Fruit fly (Drosophila melanogaster) whole organism, embryonic: ENCODE data around the gene tho2.

ENCODE experiments used
- Antp ChIP-seq: fragments of 200-800 bp; sonication (Bioruptor generic); optimal IDR thresholded peaks from 3 replicates; lab custom pipeline; 2016; ENCODE audit warnings: missing biosample characterization, missing genetic modification characterization
- Blimp-1 ChIP-seq: fragments of 200-800 bp; sonication (Bioruptor generic); optimal IDR thresholded peaks from 3 replicates; lab custom pipeline; 2018; ENCODE audit warnings: missing biosample characterization, missing genetic modification characterization, mild to moderate bottlenecking, moderate library complexity, missing genetic modification reagents
- CG10209 ChIP-seq: fragments of 200-800 bp; sonication (Bioruptor generic); optimal IDR thresholded peaks from 3 replicates; lab custom pipeline; 2017; ENCODE audit warnings: missing biosample characterization, mild to moderate bottlenecking, missing genetic modification characterization, missing genetic modification reagents
- CG11093 ChIP-seq: fragments of 200-800 bp; sonication (Bioruptor generic); IDR thresholded peaks from 3 replicates; pipeline ENCODE4 v1.3.6; 2022; ENCODE audit warnings: missing biosample characterization, missing genetic modification characterization
- CG12155 ChIP-seq: fragments of 200-800 bp; sonication (Bioruptor generic); optimal IDR thresholded peaks from 3 replicates; lab custom pipeline; 2016; ENCODE audit warnings: missing biosample characterization, missing genetic modification characterization
- CG12744 ChIP-seq: fragments of 200-800 bp; sonication (Bioruptor generic); optimal IDR thresholded peaks from 2 replicates; lab custom pipeline; 2016; ENCODE audit warnings: missing biosample characterization, missing genetic modification characterization
- CG12942 ChIP-seq: fragments of 200-800 bp; sonication (Bioruptor generic); optimal IDR thresholded peaks from 3 replicates; lab custom pipeline; 2016; ENCODE audit warnings: missing biosample characterization, missing genetic modification characterization
- CG15011 ChIP-seq: fragments of 200-800 bp; sonication (Bioruptor generic); optimal IDR thresholded peaks from 3 replicates; lab custom pipeline; 2018; ENCODE audit warnings: missing biosample characterization, mild to moderate bottlenecking, missing genetic modification characterization
- CG17328 ChIP-seq: fragments of 200-800 bp; sonication (Bioruptor generic); IDR thresholded peaks from 2 replicates; pipeline ENCODE4 v1.3.6; 2022; ENCODE audit warnings: missing biosample characterization, missing genetic modification characterization
- CG17612 ChIP-seq: fragments of 200-800 bp; sonication (Bioruptor generic); IDR thresholded peaks from 2 replicates; pipeline ENCODE4 v1.3.6; 2022; ENCODE audit warnings: missing biosample characterization, missing genetic modification characterization
- CG18262 ChIP-seq: fragments of 200-800 bp; optimal IDR thresholded peaks from 3 replicates; lab custom pipeline; 2019; ENCODE audit warnings: missing biosample characterization, mild to moderate bottlenecking, missing genetic modification characterization, moderate library complexity
- CG2120 ChIP-seq: fragments of 200-800 bp; sonication (Bioruptor generic); optimal IDR thresholded peaks from 3 replicates; lab custom pipeline; 2016; ENCODE audit warnings: missing biosample characterization, missing genetic modification characterization
- CG31365 ChIP-seq: fragments of 200-800 bp; sonication (Bioruptor generic); optimal IDR thresholded peaks from 2 replicates; lab custom pipeline; 2018; ENCODE audit warnings: missing biosample characterization, mild to moderate bottlenecking, missing genetic modification characterization
- CG32767 ChIP-seq: fragments of 200-800 bp; sonication (Bioruptor generic); IDR thresholded peaks from 2 replicates; pipeline ENCODE4 v1.3.6; 2022; ENCODE audit warnings: missing biosample characterization, missing genetic modification characterization
- CG3281 ChIP-seq: fragments of 200-800 bp; sonication (Bioruptor generic); optimal IDR thresholded peaks from 3 replicates; lab custom pipeline; 2017; ENCODE audit warnings: missing biosample characterization, mild to moderate bottlenecking, missing genetic modification characterization
- CG3838 ChIP-seq: fragments of 200-800 bp; sonication (Bioruptor generic); optimal IDR thresholded peaks from 3 replicates; lab custom pipeline; 2016; ENCODE audit warnings: missing biosample characterization, missing genetic modification characterization
- CG3847 ChIP-seq: fragments of 200-800 bp; sonication (Bioruptor generic); IDR thresholded peaks from 2 replicates; pipeline ENCODE4 v1.3.6; 2022; ENCODE audit warnings: missing biosample characterization, missing genetic modification characterization
- CG6683 ChIP-seq: fragments of 200-800 bp; sonication (Bioruptor generic); optimal IDR thresholded peaks from 2 replicates; lab custom pipeline; 2017; ENCODE audit warnings: missing biosample characterization, mild to moderate bottlenecking, missing genetic modification characterization, missing genetic modification reagents
- CG6854 ChIP-seq: fragments of 200-800 bp; sonication (Bioruptor generic); optimal IDR thresholded peaks from 3 replicates; lab custom pipeline; 2017; ENCODE audit warnings: missing biosample characterization, mild to moderate bottlenecking, missing genetic modification characterization
- CG9609 ChIP-seq: fragments of 200-800 bp; sonication (Bioruptor generic); optimal IDR thresholded peaks from 3 replicates; lab custom pipeline; 2016; ENCODE audit warnings: missing biosample characterization, missing genetic modification characterization
- D19A ChIP-seq: fragments of 200-800 bp; optimal IDR thresholded peaks from 3 replicates; lab custom pipeline; 2019; ENCODE audit warnings: missing biosample characterization, mild to moderate bottlenecking, missing genetic modification characterization, moderate library complexity
- Eip74EF ChIP-seq, 2 experiments: fragments of 200-800 bp in 1 of 2; fragments of >200 bp in 1 of 2; sonication (Bioruptor generic) in 1 of 2; optimal IDR thresholded peaks; 2 replicates each; lab custom pipeline; 2017 to 2019; ENCODE audit warnings: missing biosample characterization in 2 of 2, missing genetic modification characterization in 2 of 2, mild to moderate bottlenecking in 1 of 2, moderate library complexity in 1 of 2
- Fer1 ChIP-seq: fragments of 200-800 bp; sonication (Bioruptor generic); optimal IDR thresholded peaks from 2 replicates; lab custom pipeline; 2017; ENCODE audit warnings: missing biosample characterization, mild to moderate bottlenecking, missing genetic modification characterization
- Hr78 ChIP-seq, 2 experiments: fragments of 200-800 bp in 1 of 2; fragments of >200 bp in 1 of 2; sonication (Bioruptor generic) in 1 of 2; optimal IDR thresholded peaks; 2 replicates each; lab custom pipeline; 2017 to 2019; ENCODE audit warnings: missing biosample characterization in 2 of 2, missing genetic modification characterization in 2 of 2, mild to moderate bottlenecking in 1 of 2, moderate library complexity in 1 of 2
- MBD-R2 ChIP-seq: fragments of 200-800 bp; sonication (Bioruptor generic); IDR thresholded peaks from 2 replicates; pipeline ENCODE4 v1.3.6; 2022; ENCODE audit warnings: missing biosample characterization, missing genetic modification characterization
- Max ChIP-seq: fragments of 200-800 bp; sonication (Bioruptor generic); optimal IDR thresholded peaks from 2 replicates; lab custom pipeline; 2016; ENCODE audit warnings: missing biosample characterization, mild to moderate bottlenecking, missing genetic modification characterization
- Mes4 ChIP-seq: fragments of 200-800 bp; sonication (Bioruptor generic); optimal IDR thresholded peaks from 2 replicates; lab custom pipeline; 2016; ENCODE audit warnings: missing biosample characterization, missing genetic modification characterization
- Pdp1 ChIP-seq, 2 experiments: fragments of 200-800 bp; sonication (Bioruptor generic); optimal IDR thresholded peaks; 3 replicates each; lab custom pipeline; 2016; ENCODE audit warnings: missing biosample characterization in 2 of 2, missing genetic modification characterization in 2 of 2, mild to moderate bottlenecking in 1 of 2, moderate library complexity in 1 of 2
- Spps ChIP-seq: fragments of 200-800 bp; sonication (Bioruptor generic); optimal IDR thresholded peaks from 2 replicates; lab custom pipeline; 2018; ENCODE audit warnings: missing biosample characterization, mild to moderate bottlenecking, missing genetic modification characterization
- Stat92E ChIP-seq, 3 experiments: fragments of >200 bp in 2 of 3; fragments of 200-800 bp in 1 of 3; sonication (Bioruptor generic) in 1 of 3; optimal IDR thresholded peaks; 2 replicates each; lab custom pipeline; 2017 to 2019; ENCODE audit warnings: missing biosample characterization in 3 of 3, missing genetic modification characterization in 3 of 3, mild to moderate bottlenecking in 1 of 3, moderate library complexity in 1 of 3
- bcd ChIP-seq: fragments of 200-800 bp; sonication (Bioruptor generic); optimal IDR thresholded peaks from 2 replicates; lab custom pipeline; 2017; ENCODE audit warnings: missing biosample characterization, mild to moderate bottlenecking, missing genetic modification characterization
- bsh ChIP-seq, 2 experiments: fragments of 200-800 bp; sonication (Bioruptor generic); optimal IDR thresholded peaks; 2 replicates each; lab custom pipeline; 2017 to 2018; ENCODE audit warnings: mild to moderate bottlenecking in 2 of 2, missing biosample characterization in 2 of 2, missing genetic modification characterization in 2 of 2, moderate library complexity in 1 of 2
- fd96Cb ChIP-seq: fragments of 200-800 bp; sonication (Bioruptor generic); optimal IDR thresholded peaks from 2 replicates; lab custom pipeline; 2018; ENCODE audit warnings: missing biosample characterization, mild to moderate bottlenecking, missing genetic modification characterization, moderate library complexity
- lola ChIP-seq, 3 experiments: fragments of >200 bp in 2 of 3; fragments of 200-800 bp in 1 of 3; sonication (Bioruptor generic) in 1 of 3; optimal IDR thresholded peaks; 2 replicates each; lab custom pipeline; 2017 to 2019; ENCODE audit warnings: missing biosample characterization in 3 of 3, missing genetic modification characterization in 3 of 3, mild to moderate bottlenecking in 1 of 3, moderate library complexity in 1 of 3
- nom ChIP-seq: fragments of 200-800 bp; sonication (Bioruptor generic); optimal IDR thresholded peaks from 2 replicates; lab custom pipeline; 2017; ENCODE audit warnings: missing biosample characterization, missing genetic modification characterization, mild to moderate bottlenecking, moderate library complexity, missing genetic modification reagents
- pros ChIP-seq: fragments of 200-800 bp; sonication (Bioruptor generic); optimal IDR thresholded peaks from 3 replicates; lab custom pipeline; 2019; ENCODE audit warnings: missing biosample characterization, mild to moderate bottlenecking, missing genetic modification characterization, moderate library complexity
- rib ChIP-seq: fragments of 200-800 bp; sonication (Bioruptor generic); IDR thresholded peaks from 2 replicates; pipeline ENCODE4 v1.3.6; 2022; ENCODE audit warnings: missing biosample characterization, missing genetic modification characterization
- row ChIP-seq: fragments of 200-800 bp; sonication (Bioruptor generic); IDR thresholded peaks from 3 replicates; pipeline ENCODE4 v1.3.6; 2022; ENCODE audit warnings: missing biosample characterization, missing genetic modification characterization
- sens ChIP-seq: fragments of 200-800 bp; sonication (Bioruptor generic); peaks from one replicate; lab custom pipeline; 2016; ENCODE audit warnings: missing biosample characterization, missing genetic modification characterization
- sima ChIP-seq: fragments of 200-800 bp; sonication (Bioruptor generic); optimal IDR thresholded peaks from 2 replicates; lab custom pipeline; 2016; ENCODE audit warnings: missing biosample characterization, missing genetic modification characterization
- sr ChIP-seq: fragments of 200-800 bp; sonication (Bioruptor generic); IDR thresholded peaks from 3 replicates; pipeline ENCODE4 v1.3.6; 2022; ENCODE audit warnings: missing biosample characterization, missing genetic modification characterization
- sug ChIP-seq: fragments of 200-800 bp; optimal IDR thresholded peaks from 2 replicates; lab custom pipeline; 2019; ENCODE audit warnings: missing biosample characterization, mild to moderate bottlenecking, missing genetic modification characterization, moderate library complexity
- trh ChIP-seq: fragments of 200-800 bp; sonication (Bioruptor generic); optimal IDR thresholded peaks from 2 replicates; lab custom pipeline; 2016; ENCODE audit warnings: missing biosample characterization, missing genetic modification characterization
- vvl ChIP-seq: fragments of 200-800 bp; sonication (Bioruptor generic); IDR thresholded peaks from 2 replicates; pipeline ENCODE4 v1.3.6; 2022; ENCODE audit warnings: missing biosample characterization, missing genetic modification characterization
- zf30C ChIP-seq: fragments of 200-800 bp; sonication (Bioruptor generic); optimal IDR thresholded peaks from 3 replicates; lab custom pipeline; 2018; ENCODE audit warnings: missing biosample characterization, mild to moderate bottlenecking, missing genetic modification characterization

tho2 gene

dm6 chr2L:2175930-2176643 is 31.1 kb upstream of the tho2 start (continued):
- peak; percentile 36 for TF ChIP-seq CG10209 (GFP tag; lab: Kevin White, UChicago)
- TF ChIP-seq CG15011 (GFP tag; lab: Kevin White, UChicago), result peak; percentile 45
- TF ChIP-seq Pdp1 (GFP tag; optimal IDR thresholded peaks at IDR 0.05; lab: Kevin White, UChicago), result peak; percentile 8 to 16
- peak in 1 of 2 experiments; percentile 28 for TF ChIP-seq bsh (GFP tag; optimal IDR thresholded peaks at IDR 0.05; lab: Kevin White, UChicago)
- TF ChIP-seq CG3281 (GFP tag; lab: Kevin White, UChicago), result peak; percentile 80
- peak; percentile 71 for TF ChIP-seq Fer1 (GFP tag; lab: Kevin White, UChicago)
- no peak for TF ChIP-seq Stat92E (GFP tag; optimal IDR thresholded peaks at IDR 0.05; lab: Kevin White, UChicago)
- TF ChIP-seq CG18262 (tag; lab: Kevin White, UChicago), result peak; percentile 48
- peak; percentile 28 for TF ChIP-seq CG6854 (GFP tag; lab: Kevin White, UChicago)
- no peak for TF ChIP-seq Mes4 (GFP tag; lab: Kevin White, UChicago)
- TF ChIP-seq lola (GFP tag; optimal IDR thresholded peaks at IDR 0.05; lab: Kevin White, UChicago), result no peak
- TF ChIP-seq CG3838, result no peak

dm6 chr2L:2175090-2175830 is 30.3 kb upstream of the tho2 start:
- TF ChIP-seq fd96Cb (tag; lab: Kevin White, UChicago), result no peak
- TF ChIP-seq Eip74EF (GFP tag; optimal IDR thresholded peaks at IDR 0.05; lab: Kevin White, UChicago), result peak in 1 of 2 experiments; percentile 94
- no peak for TF ChIP-seq sima
- no peak for TF ChIP-seq Spps (tag; lab: Kevin White, UChicago)
- TF ChIP-seq vvl (GFP tag; lab: Robert Waterston, UW), result peak; percentile 58
- TF ChIP-seq CG12942 (GFP tag; lab: Kevin White, UChicago), result no peak
- no peak for TF ChIP-seq zf30C (GFP tag; lab: Kevin White, UChicago)
- TF ChIP-seq CG31365 (tag; lab: Kevin White, UChicago), result no peak
- TF ChIP-seq CG11093 (GFP tag; lab: Robert Waterston, UW), result no peak
- no peak for TF ChIP-seq bcd (GFP tag; lab: Kevin White, UChicago)
- no peak for TF ChIP-seq CG9609 (GFP tag; lab: Kevin White, UChicago)
- TF ChIP-seq CG6854 (GFP tag; lab: Kevin White, UChicago), result no peak
- TF ChIP-seq MBD-R2 (GFP tag; lab: Robert Waterston, UW), result 0 out of 2 replicates have a peak, but pooled peaks have one; percentile 3
- peak; percentile 83 for TF ChIP-seq sens (GFP tag; lab: Kevin White, UChicago)
- no peak for TF ChIP-seq trh
- no peak for TF ChIP-seq Blimp-1 (GFP tag; lab: Kevin White, UChicago)
- 0 out of 3 replicates have a peak, but pooled peaks have one; percentile 8 for TF ChIP-seq row (GFP tag; lab: Robert Waterston, UW)
- TF ChIP-seq nom, result peak; percentile 49
- no peak for TF ChIP-seq CG12155
- no peak for TF ChIP-seq Max (GFP tag; lab: Kevin White, UChicago)
- no peak for TF ChIP-seq CG12744
- TF ChIP-seq CG17612 (GFP tag; lab: Robert Waterston, UW), result no peak
- no peak for TF ChIP-seq CG6683
- no peak for TF ChIP-seq CG17328 (GFP tag; lab: Robert Waterston, UW)
- TF ChIP-seq Hr78 (GFP tag; optimal IDR thresholded peaks at IDR 0.05; lab: Kevin White, UChicago), result peak in 1 of 2 experiments; percentile 54
- TF ChIP-seq CG3847 (GFP tag; lab: Robert Waterston, UW), result no peak
- peak; percentile 29 for TF ChIP-seq CG2120 (GFP tag; lab: Kevin White, UChicago)
- no peak for TF ChIP-seq sug (tag; lab: Kevin White, UChicago)
- TF ChIP-seq Antp (GFP tag; lab: Kevin White, UChicago), result no peak
- TF ChIP-seq rib (GFP tag; lab: Robert Waterston, UW), result peak; percentile 33; the same call in 1 of the 2 replicates
- TF ChIP-seq sr, result no peak
- TF ChIP-seq CG32767 (GFP tag; lab: Robert Waterston, UW), result no peak
- no peak for TF ChIP-seq D19A
- TF ChIP-seq pros, result peak; percentile 30
